Worm (Caenorhabditis elegans) whole organism, L2 larva: ENCODE measurements around the gene Y54G2A.73.

Experiments
- R02D3.7 ChIP-seq: fragments of 150-350 bp; optimal IDR thresholded peaks from 2 replicates; lab custom pipeline; 2014; ENCODE audit warnings: missing biosample characterization, missing genetic modification characterization
- Y55F3AM.14 ChIP-seq: fragments of 200-800 bp; sonication (Bioruptor generic); optimal IDR thresholded peaks from 2 replicates; lab custom pipeline; 2018; ENCODE audit warnings: mild to moderate bottlenecking, missing genetic modification characterization, missing compliant biosample characterization
- crh-2 ChIP-seq: sonication (generic microtip); optimal IDR thresholded peaks from 2 replicates; lab custom pipeline; 2017; ENCODE audit warnings: missing biosample characterization, missing genetic modification characterization
- egl-27 ChIP-seq: sonication (generic microtip); optimal IDR thresholded peaks from 3 replicates; lab custom pipeline; 2017; ENCODE audit warnings: missing biosample characterization, missing genetic modification reagents, missing genetic modification characterization
- elt-1 ChIP-seq: fragments of 150-350 bp; optimal IDR thresholded peaks from 2 replicates; lab custom pipeline; 2014; ENCODE audit warnings: missing biosample characterization, missing genetic modification characterization
- fos-1 ChIP-seq: fragments of 150-350 bp; optimal IDR thresholded peaks from 2 replicates; lab custom pipeline; 2014; ENCODE audit warnings: missing biosample characterization, missing genetic modification characterization
- lin-39 ChIP-seq: fragments of 150-350 bp; optimal IDR thresholded peaks from 2 replicates; lab custom pipeline; 2014; ENCODE audit warnings: missing biosample characterization, missing genetic modification reagents, missing genetic modification characterization
- mab-5 ChIP-seq: fragments of 150-350 bp; optimal IDR thresholded peaks from 2 replicates; lab custom pipeline; 2014; ENCODE audit warnings: missing biosample characterization, missing genetic modification characterization
- nhr-10 ChIP-seq: sonication (generic microtip); optimal IDR thresholded peaks from 2 replicates; lab custom pipeline; 2017; ENCODE audit warnings: missing biosample characterization, missing genetic modification characterization
- nhr-23 ChIP-seq: fragments of 150-350 bp; optimal IDR thresholded peaks from 2 replicates; lab custom pipeline; 2014; ENCODE audit warnings: missing biosample characterization, missing genetic modification reagents, missing genetic modification characterization
- snpc-4 ChIP-seq: fragments of 150-350 bp; optimal IDR thresholded peaks from 2 replicates; lab custom pipeline; 2014; ENCODE audit warnings: missing biosample characterization, missing genetic modification characterization
- unc-62 ChIP-seq: fragments of 150-350 bp; optimal IDR thresholded peaks from 2 replicates; lab custom pipeline; 2014; ENCODE audit warnings: missing biosample characterization, missing genetic modification reagents, missing genetic modification characterization
- zag-1 ChIP-seq: fragments of 150-350 bp; optimal IDR thresholded peaks from 2 replicates; lab custom pipeline; 2014; ENCODE audit warnings: missing biosample characterization, missing genetic modification characterization
- ztf-11 ChIP-seq: sonication (generic microtip); optimal IDR thresholded peaks from 2 replicates; lab custom pipeline; 2017; ENCODE audit warnings: missing biosample characterization, missing genetic modification characterization

DNA sequence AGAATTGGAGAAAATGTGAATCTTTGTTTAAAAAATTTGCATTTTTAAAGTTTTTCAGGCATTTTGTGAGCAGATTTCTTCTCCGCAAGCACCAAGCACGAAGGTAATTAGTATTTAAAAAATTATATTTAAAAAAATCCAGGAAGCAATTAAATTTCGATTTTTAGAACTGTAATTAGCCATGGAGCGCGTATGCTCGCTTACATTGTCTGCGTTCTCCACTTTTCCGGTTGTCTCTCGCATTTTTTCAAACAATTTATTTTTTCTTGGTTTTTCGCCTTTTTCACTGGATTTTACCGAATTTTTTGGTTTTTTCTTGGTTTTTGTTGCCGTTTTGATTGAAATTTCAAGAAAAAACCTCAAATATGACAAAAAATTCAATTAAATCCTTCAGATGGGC, 46.6 kb upstream of the Y54G2A.73 start:
- TF ChIP-seq snpc-4: no peak
- no peak for TF ChIP-seq egl-27 (tag; lab: Kevin White, UChicago)
- no peak for TF ChIP-seq unc-62 (GFP tag; lab: Kevin White, UChicago)
- no peak for TF ChIP-seq nhr-10 (tag; lab: Kevin White, UChicago)
- no peak for TF ChIP-seq crh-2 (tag; lab: Kevin White, UChicago)
- no peak for TF ChIP-seq mab-5 (tag; lab: Kevin White, UChicago)
- TF ChIP-seq zag-1 (tag; lab: Kevin White, UChicago): no peak
- no peak for TF ChIP-seq ztf-11 (tag; lab: Kevin White, UChicago)
- no peak for TF ChIP-seq Y55F3AM.14 (GFP tag; lab: Kevin White, UChicago)
- no peak for TF ChIP-seq lin-39
- TF ChIP-seq R02D3.7: no peak
- no peak for TF ChIP-seq nhr-23
- no peak for TF ChIP-seq elt-1
- no peak for TF ChIP-seq fos-1
